Fruit fly (Drosophila melanogaster): ENCODE data around the gene CG33969.

Gene CG33969

DNA sequence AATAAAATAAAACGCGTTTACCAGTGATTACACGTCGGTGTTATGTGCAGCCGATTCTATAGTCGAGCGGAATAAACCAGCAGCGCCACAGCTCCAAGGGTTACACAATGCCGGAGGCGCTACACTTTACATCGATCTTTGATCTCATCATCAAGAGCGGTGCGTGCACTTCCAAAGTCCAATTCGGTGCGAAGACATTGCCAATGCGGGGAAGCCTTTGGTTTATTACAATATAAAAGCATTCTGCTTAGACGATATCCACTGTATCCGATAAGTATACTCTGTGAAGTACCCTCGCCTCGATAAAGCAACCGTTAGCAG lies 5.5 kb downstream of the CG33969 start:
- TF ChIP-seq Ets96B (tag; optimal IDR thresholded peaks at IDR 0.05), result no peak
- peak; percentile 43 for TF ChIP-seq CG6276 (GFP tag; optimal IDR thresholded peaks at IDR 0.05)
- peak; percentile 49 for TF ChIP-seq CG9139 (GFP tag; optimal IDR thresholded peaks at IDR 0.05)
- no peak for TF ChIP-seq Hr4 (GFP tag; optimal IDR thresholded peaks at IDR 0.05)
- TF ChIP-seq CG1621 (tag; optimal IDR thresholded peaks at IDR 0.05), result peak; percentile 3
- no peak for TF ChIP-seq Hr39 (GFP tag; optimal IDR thresholded peaks at IDR 0.05)
- TF ChIP-seq CG6792 (GFP tag; optimal IDR thresholded peaks at IDR 0.05), result no peak
- TF ChIP-seq CG6808 (GFP tag; optimal IDR thresholded peaks at IDR 0.05), result peak; percentile 62
- no peak for TF ChIP-seq Sox14 (GFP tag; optimal IDR thresholded peaks at IDR 0.05)
- TF ChIP-seq Eip78C (GFP tag), result peak; percentile 27
- TF ChIP-seq Blimp-1 (GFP tag; optimal IDR thresholded peaks at IDR 0.05), result no peak
- 0 out of 3 replicates have a peak, but pooled peaks have one; percentile 16 for TF ChIP-seq CG8119 (GFP tag; IDR thresholded peaks at IDR 0.05)
- peak; percentile 18 for TF ChIP-seq spab (GFP tag; optimal IDR thresholded peaks at IDR 0.05)
- TF ChIP-seq ss (GFP tag; optimal IDR thresholded peaks at IDR 0.05), result peak in 1 of 2 experiments; percentile 68
- TF ChIP-seq Met (GFP tag; optimal IDR thresholded peaks at IDR 0.05), result no peak

DNA sequence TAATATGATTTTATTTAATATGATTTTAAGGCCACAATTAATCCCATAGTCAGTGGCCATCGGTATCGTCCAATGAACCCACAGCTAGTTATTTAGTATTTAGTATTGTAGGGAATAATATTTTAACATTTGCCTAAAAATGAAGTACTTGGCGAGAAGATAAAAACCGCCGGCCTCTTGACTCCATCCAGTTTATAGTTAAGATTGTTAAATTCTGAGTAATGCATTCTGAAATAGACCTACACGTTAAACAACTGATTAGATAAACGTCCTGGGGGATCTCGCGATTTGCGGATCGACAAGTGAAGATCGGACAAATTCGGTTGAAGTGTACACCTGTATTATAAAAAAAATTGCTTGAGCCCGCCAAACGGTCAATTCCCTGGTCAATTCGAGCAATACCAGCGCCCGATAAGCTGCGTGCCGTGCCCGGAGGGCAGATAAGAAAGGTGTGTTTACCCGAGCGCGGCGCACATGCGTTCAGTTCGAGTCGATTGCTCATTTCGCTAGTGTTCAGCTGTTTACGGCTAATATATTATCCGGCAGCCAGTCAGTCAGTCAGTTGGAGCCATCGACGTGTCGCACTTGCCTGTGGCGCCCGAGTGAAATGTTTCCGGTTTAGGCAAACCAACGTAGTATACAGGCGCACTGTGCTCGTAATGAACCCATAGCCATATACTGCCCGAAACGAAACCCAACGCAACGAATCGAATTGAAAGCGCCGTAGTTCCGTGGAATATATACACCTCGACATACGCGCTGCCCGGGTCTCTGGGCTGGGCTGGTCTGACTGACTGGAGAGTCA lies 6.1 kb downstream of the CG33969 start:
- TF ChIP-seq fd85E (GFP tag; optimal IDR thresholded peaks at IDR 0.05) (no peak), pdm3 (GFP tag; optimal IDR thresholded peaks at IDR 0.05) (no peak), cyc (GFP tag; optimal IDR thresholded peaks at IDR 0.05) (no peak), svp (GFP tag) (peak; percentile 88), CG6854 (GFP tag; optimal IDR thresholded peaks at IDR 0.05) (no peak), CG6808 (GFP tag; optimal IDR thresholded peaks at IDR 0.05) (no peak), Eip78C (GFP tag) (peak; percentile 24), fd59A (GFP tag; optimal IDR thresholded peaks at IDR 0.05) (no peak), Hr39 (GFP tag; optimal IDR thresholded peaks at IDR 0.05) (no peak), CG6163 (GFP tag; IDR thresholded peaks at IDR 0.05) (peak; percentile 23; the same call in 1 of the 3 replicates), spab (GFP tag; optimal IDR thresholded peaks at IDR 0.05) (no peak), CG34406 (GFP tag; optimal IDR thresholded peaks at IDR 0.05) (no peak), vri (GFP tag; optimal IDR thresholded peaks at IDR 0.05) (peak; percentile 44), CG31627 (GFP tag; optimal IDR thresholded peaks at IDR 0.05) (no peak), CG7368 (GFP tag; optimal IDR thresholded peaks at IDR 0.05) (no peak), CG8632 (GFP tag; optimal IDR thresholded peaks at IDR 0.05) (no peak), CG8319 (GFP tag; optimal IDR thresholded peaks at IDR 0.05) (no peak), fkh (GFP tag; optimal IDR thresholded peaks at IDR 0.05) (peak; percentile 26), dsx (GFP tag; optimal IDR thresholded peaks at IDR 0.05; ENCODE audit: poor library complexity, severe bottlenecking) (no peak)

DNA sequence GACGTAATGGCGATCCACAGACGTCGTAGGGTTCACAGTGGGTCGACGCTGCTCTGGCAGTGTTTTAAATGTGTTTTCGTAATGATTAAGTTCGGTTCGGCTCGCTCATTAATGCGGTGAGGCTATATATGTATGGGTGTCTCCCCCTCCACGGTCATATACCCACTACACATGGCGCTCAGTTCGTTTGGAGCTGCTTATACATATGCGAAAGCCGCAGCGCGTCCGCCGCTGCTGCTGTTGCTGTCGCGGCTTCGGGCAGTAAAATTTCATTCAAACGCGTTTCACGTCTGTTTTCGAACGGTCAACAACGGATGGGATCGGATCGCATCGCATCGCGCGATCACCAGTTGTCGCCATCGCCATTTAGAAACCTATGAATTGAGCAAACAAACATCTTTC lies 7.4 kb downstream of the CG33969 start:
- TF ChIP-seq CG9139 (GFP tag; optimal IDR thresholded peaks at IDR 0.05) (no peak), svp (GFP tag) (peak; percentile 98), fkh (GFP tag; optimal IDR thresholded peaks at IDR 0.05) (peak; percentile 57), CG6276 (GFP tag; optimal IDR thresholded peaks at IDR 0.05) (peak; percentile 50), CG1621 (tag; optimal IDR thresholded peaks at IDR 0.05) (peak; percentile 4), CG15336 (GFP tag; IDR thresholded peaks at IDR 0.05) (peak; percentile 18; the same call in 1 of the 2 replicates), Ets21C (GFP tag; optimal IDR thresholded peaks at IDR 0.05) (no peak)

DNA sequence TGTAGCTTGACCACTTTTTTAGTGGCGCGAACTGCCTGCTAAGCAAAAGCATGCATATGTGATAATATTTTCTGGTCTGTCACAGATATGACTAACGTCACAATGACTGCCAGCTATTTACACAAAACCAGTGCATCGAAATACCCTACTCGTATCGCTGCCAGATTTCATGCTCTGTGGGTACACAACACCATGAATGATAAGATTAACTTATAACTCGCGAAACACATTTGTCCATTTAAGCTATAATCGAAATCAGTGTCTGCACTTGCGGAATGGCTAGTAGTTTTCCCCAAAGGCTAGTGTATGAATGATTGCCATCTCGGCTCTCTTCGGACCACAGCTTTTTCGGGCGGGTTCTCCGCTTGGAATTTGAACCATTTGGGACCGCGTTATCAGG lies 7.9 kb downstream of the CG33969 start:
- TF ChIP-seq fkh (GFP tag; optimal IDR thresholded peaks at IDR 0.05), result peak; percentile 46
- TF ChIP-seq cyc (GFP tag; optimal IDR thresholded peaks at IDR 0.05), result no peak
- peak; percentile 17 for TF ChIP-seq CG6808 (GFP tag; optimal IDR thresholded peaks at IDR 0.05)
- peak; percentile 17 for TF ChIP-seq Eip78C (GFP tag)
- peak; percentile 69 for TF ChIP-seq vri (GFP tag; optimal IDR thresholded peaks at IDR 0.05)
- TF ChIP-seq CG10669 (GFP tag; optimal IDR thresholded peaks at IDR 0.05), result no peak
- no peak for TF ChIP-seq acj6 (GFP tag; optimal IDR thresholded peaks at IDR 0.05)

Measured in whole organism, prepupa.